Fruit fly (Drosophila melanogaster): ENCODE data around the gene CG10182.

dm6 chr3R:23592669-23593068, 3.0 kb upstream of the CG10182 start, which contains the start of gene CG33337:
- TF ChIP-seq Sox102F (GFP tag; optimal IDR thresholded peaks at IDR 0.05): no peak
- TF ChIP-seq OdsH (GFP tag; optimal IDR thresholded peaks at IDR 0.05): no peak
- TF ChIP-seq vri (GFP tag; optimal IDR thresholded peaks at IDR 0.05): no peak
- TF ChIP-seq Hr39 (GFP tag; optimal IDR thresholded peaks at IDR 0.05): no peak
- TF ChIP-seq CG6854 (GFP tag; optimal IDR thresholded peaks at IDR 0.05): no peak
- TF ChIP-seq CG3032 (tag; optimal IDR thresholded peaks at IDR 0.05): no peak

Measured in whole organism, prepupa.